Worm (Caenorhabditis elegans): ENCODE data around the gene ckb-3.

DNA sequence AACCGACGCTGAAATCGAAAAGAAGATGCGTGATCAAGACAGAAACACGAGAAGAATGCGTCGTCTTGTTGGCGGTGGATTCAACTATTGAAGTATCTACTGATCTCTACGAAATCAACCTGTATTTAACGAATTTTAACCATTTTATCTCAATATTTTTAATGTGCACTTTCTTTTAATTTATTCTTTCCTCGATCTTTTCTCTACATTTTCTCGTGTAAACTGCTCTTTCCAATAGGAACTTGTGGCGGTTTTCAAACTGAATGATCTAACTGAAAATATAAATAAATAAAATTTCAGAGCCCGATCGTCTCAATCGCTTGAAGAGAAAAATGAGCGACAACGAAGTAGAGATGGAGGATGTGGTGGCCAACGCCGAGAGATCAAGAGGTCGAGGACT is 35.3 kb downstream of the ckb-3 start, which contains the start of gene rnp-4:
- TF ChIP-seq nhr-11 (tag; optimal IDR thresholded peaks at IDR 0.05) (no peak), pha-2 (tag; optimal IDR thresholded peaks at IDR 0.05) (no peak), tbx-2 (tag; optimal IDR thresholded peaks at IDR 0.05) (no peak), elt-4 (tag; optimal IDR thresholded peaks at IDR 0.05) (no peak), ceh-24 (tag; optimal IDR thresholded peaks at IDR 0.05) (no peak), pha-4 (tag; optimal IDR thresholded peaks at IDR 0.05) (no peak), ets-4 (tag; optimal IDR thresholded peaks at IDR 0.05) (no peak), ceh-31 (tag; optimal IDR thresholded peaks at IDR 0.05) (no peak), mec-3 (tag; optimal IDR thresholded peaks at IDR 0.05; ENCODE audit: borderline replicate concordance) (no peak), ama-1 (optimal IDR thresholded peaks at IDR 0.05) (no peak), tbx-7 (tag; optimal IDR thresholded peaks at IDR 0.05) (no peak), hlh-30 (tag; optimal IDR thresholded peaks at IDR 0.05; ENCODE audit: insufficient read depth) (no peak)

Measured in whole organism, late embryonic.